Worm (Caenorhabditis elegans) whole organism, L4 larva: ENCODE measurements around the gene tba-7.
A peak's percentile ranks its signal among the peaks of the same experiment; 100 is the strongest.

Source experiments
- F10B5.3 ChIP-seq: sonication (generic microtip); optimal IDR thresholded peaks from 2 replicates; lab custom pipeline; 2016; ENCODE audit warnings: mild to moderate bottlenecking, missing genetic modification characterization, missing compliant biosample characterization
- Y105C5A.15 ChIP-seq: fragments of 200-800 bp; sonication (Bioruptor generic); IDR thresholded peaks from 2 replicates; pipeline ENCODE4 v1.3.6; 2022; ENCODE audit warnings: missing genetic modification characterization, missing compliant biosample characterization
- Y75B8A.6 ChIP-seq: fragments of 200-800 bp; sonication (Bioruptor generic); IDR thresholded peaks from 2 replicates; pipeline ENCODE4 v1.3.6; 2022; ENCODE audit warnings: missing genetic modification reagents, missing genetic modification characterization, missing compliant biosample characterization
- aha-1 ChIP-seq: fragments of 150-350 bp; peaks from one replicate; lab custom pipeline; 2014; ENCODE audit warnings: missing biosample characterization, missing genetic modification characterization
- ceh-20 ChIP-seq: fragments of 200-800 bp; sonication (Bioruptor generic); IDR thresholded peaks from 2 replicates; pipeline ENCODE4 v1.3.6; 2022; ENCODE audit warnings: missing genetic modification reagents, missing genetic modification characterization, missing compliant biosample characterization
- ceh-32 ChIP-seq: sonication (generic microtip); optimal IDR thresholded peaks from 2 replicates; lab custom pipeline; 2016; ENCODE audit warnings: mild to moderate bottlenecking, missing genetic modification characterization, missing compliant biosample characterization; ENCODE audit not compliant: poor library complexity
- ceh-62 ChIP-seq: sonication (generic microtip); optimal IDR thresholded peaks from 2 replicates; lab custom pipeline; 2017; ENCODE audit warnings: missing biosample characterization, missing genetic modification characterization
- daf-12 ChIP-seq: fragments of 150-350 bp; optimal IDR thresholded peaks from 2 replicates; lab custom pipeline; 2014; ENCODE audit warnings: missing biosample characterization, missing genetic modification reagents, missing genetic modification characterization
- fkh-10 ChIP-seq: fragments of 150-350 bp; optimal IDR thresholded peaks from 2 replicates; lab custom pipeline; 2014; ENCODE audit warnings: missing biosample characterization, missing genetic modification reagents, missing genetic modification characterization
- fos-1 ChIP-seq: fragments of 150-350 bp; optimal IDR thresholded peaks from 2 replicates; lab custom pipeline; 2014; ENCODE audit warnings: missing biosample characterization, missing genetic modification characterization
- lin-15B ChIP-seq: fragments of 150-350 bp; sonication (generic microtip); optimal IDR thresholded peaks from 3 replicates; lab custom pipeline; 2014; ENCODE audit warnings: missing biosample characterization, missing genetic modification characterization
- madf-5 ChIP-seq, 2 experiments: fragments of 200-800 bp; sonication (Bioruptor generic); IDR thresholded peaks; 2 replicates each; pipeline ENCODE4 v1.3.6; 2022; ENCODE audit warnings: missing compliant biosample characterization in 2 of 2, missing genetic modification characterization in 2 of 2
- mdl-1 ChIP-seq, 2 experiments: fragments of 150-350 bp in 1 of 2; sonication (generic microtip) in 1 of 2; optimal IDR thresholded peaks; 2 replicates each; lab custom pipeline; 2014 to 2017; ENCODE audit warnings: missing biosample characterization in 2 of 2, missing genetic modification characterization in 2 of 2
- nhr-77 ChIP-seq: fragments of 150-350 bp; optimal IDR thresholded peaks from 2 replicates; lab custom pipeline; 2014; ENCODE audit warnings: missing biosample characterization, missing genetic modification characterization
- pha-4 ChIP-seq, 2 experiments: fragments of 150-350 bp in 1 of 2; fragments of 200-800 bp in 1 of 2; sonication (Bioruptor generic) in 1 of 2; IDR thresholded peaks in 1 of 2; optimal IDR thresholded peaks in 1 of 2; 2 replicates each; pipeline versions ENCODE4 v1.3.6 to Lab custom; 2014 to 2022; ENCODE audit warnings: missing genetic modification characterization in 2 of 2, missing genetic modification reagents in 2 of 2, missing biosample characterization in 1 of 2, missing compliant biosample characterization in 1 of 2
- set-16 ChIP-seq: fragments of 200-800 bp; sonication (Bioruptor generic); IDR thresholded peaks from 2 replicates; pipeline ENCODE4 v1.3.6; 2022; ENCODE audit warnings: missing genetic modification reagents, missing genetic modification characterization, missing compliant biosample characterization
- snpc-1.2 ChIP-seq: fragments of 200-800 bp; sonication (Bioruptor generic); IDR thresholded peaks from 2 replicates; pipeline ENCODE4 v1.3.6; 2022; ENCODE audit warnings: missing genetic modification reagents, missing genetic modification characterization, missing compliant biosample characterization
- unc-39 ChIP-seq: sonication (generic microtip); optimal IDR thresholded peaks from 2 replicates; lab custom pipeline; 2017; ENCODE audit warnings: missing biosample characterization, missing genetic modification characterization
- vab-7 ChIP-seq: fragments of 200-800 bp; sonication (Bioruptor generic); IDR thresholded peaks from 2 replicates; pipeline ENCODE4 v1.3.6; 2022; ENCODE audit warnings: missing genetic modification reagents, missing genetic modification characterization, missing compliant biosample characterization
- zfp-2 ChIP-seq: sonication (generic microtip); optimal IDR thresholded peaks from 2 replicates; lab custom pipeline; 2016; ENCODE audit warnings: mild to moderate bottlenecking, missing genetic modification characterization, missing compliant biosample characterization
- ztf-7 ChIP-seq: fragments of 150-350 bp; optimal IDR thresholded peaks from 2 replicates; lab custom pipeline; 2014; ENCODE audit warnings: missing biosample characterization, missing genetic modification characterization

The tba-7 gene

ce11 chrIII:11333032-11333732 lies 38.4 kb downstream of the tba-7 start, which contains the start of gene T28D6.5:
TSS of gene T28D6.5 (plus strand) at chrIII:11333682.
- TF ChIP-seq Y75B8A.6 (GFP tag; lab: Robert Waterston, UW) (no peak), unc-39 (tag; lab: Kevin White, UChicago) (no peak), set-16 (GFP tag; lab: Robert Waterston, UW) (no peak), madf-5 (GFP tag; IDR thresholded peaks at IDR 0.05; lab: Robert Waterston, UW) (no peak)

ce11 chrIII:11332306-11332705 lies 39.3 kb downstream of the tba-7 start:
- no peak for TF ChIP-seq F10B5.3 (tag; lab: Kevin White, UChicago)
- 0 out of 2 replicates have a peak, but pooled peaks have one; percentile 10 for TF ChIP-seq vab-7 (GFP tag; lab: Robert Waterston, UW)
- TF ChIP-seq ceh-20: peak; percentile 63; the same call in 1 of the 2 replicates

ce11 chrIII:11324093-11324492 lies 47.5 kb downstream of the tba-7 start:
- no peak for TF ChIP-seq lin-15B (tag; lab: Kevin White, UChicago)
- no peak for TF ChIP-seq Y75B8A.6 (GFP tag; lab: Robert Waterston, UW)
- TF ChIP-seq ceh-62 (tag; lab: Kevin White, UChicago): no peak
- no peak for TF ChIP-seq unc-39 (tag; lab: Kevin White, UChicago)
- peak; percentile 58 for TF ChIP-seq aha-1 (tag; lab: Kevin White, UChicago)
- TF ChIP-seq snpc-1.2: no peak
- TF ChIP-seq ztf-7: no peak
- peak; percentile 34; the same call in 1 of the 2 replicates for TF ChIP-seq pha-4 (GFP tag; IDR thresholded peaks at IDR 0.05; lab: Robert Waterston, UW)
- no peak for TF ChIP-seq pha-4 (tag; optimal IDR thresholded peaks at IDR 0.05; lab: Kevin White, UChicago)
- no peak for TF ChIP-seq ceh-32
- no peak for TF ChIP-seq fkh-10 (GFP tag; lab: Kevin White, UChicago)
- no peak for TF ChIP-seq Y105C5A.15 (GFP tag; lab: Robert Waterston, UW)
- TF ChIP-seq mdl-1 (tag; optimal IDR thresholded peaks at IDR 0.05; lab: Kevin White, UChicago): no peak
- TF ChIP-seq daf-12: no peak
- no peak for TF ChIP-seq zfp-2 (tag; lab: Kevin White, UChicago)
- no peak for TF ChIP-seq nhr-77 (tag; lab: Kevin White, UChicago)
- peak; percentile 81 for TF ChIP-seq set-16 (GFP tag; lab: Robert Waterston, UW)
- TF ChIP-seq fos-1 (tag; lab: Kevin White, UChicago): no peak
